Worm (Caenorhabditis elegans) whole organism, mixed stage, embryonic: Measurements from ENCODE around the gene C17F4.11.
"Not testable (repeated sequence)": the region's sequence is repeated elsewhere in the genome, so short reads cannot be mapped to it uniquely, and the experiment has no call there.

Source experiments
- M03D4.4 ChIP-seq: sonication (generic microtip); optimal IDR thresholded peaks from 2 replicates; lab custom pipeline; 2017; ENCODE audit warnings: mild to moderate bottlenecking, missing genetic modification characterization, missing compliant biosample characterization
- bed-3 ChIP-seq: fragments of 200-800 bp; sonication (Bioruptor generic); optimal IDR thresholded peaks from 3 replicates; lab custom pipeline; 2018; ENCODE audit warnings: mild to moderate bottlenecking, missing genetic modification characterization, moderate library complexity, missing compliant biosample characterization
- ceh-39 ChIP-seq: fragments of 150-350 bp; optimal IDR thresholded peaks from 2 replicates; lab custom pipeline; 2014; ENCODE audit warnings: missing biosample characterization, missing genetic modification characterization
- ceh-83 ChIP-seq: fragments of 200-800 bp; sonication (Bioruptor generic); optimal IDR thresholded peaks from 2 replicates; lab custom pipeline; 2018; ENCODE audit warnings: mild to moderate bottlenecking, missing genetic modification characterization, missing compliant biosample characterization
- ces-1 ChIP-seq: fragments of 150-350 bp; optimal IDR thresholded peaks from 2 replicates; lab custom pipeline; 2014; ENCODE audit warnings: missing biosample characterization, missing genetic modification reagents, missing genetic modification characterization
- cnd-1 ChIP-seq: fragments of 200-800 bp; sonication (Bioruptor generic); optimal IDR thresholded peaks from 2 replicates; lab custom pipeline; 2018; ENCODE audit warnings: mild to moderate bottlenecking, missing genetic modification characterization, missing compliant biosample characterization
- drap-1 ChIP-seq: fragments of 200-800 bp; sonication (Bioruptor generic); optimal IDR thresholded peaks from 3 replicates; lab custom pipeline; 2018; ENCODE audit warnings: mild to moderate bottlenecking, missing genetic modification characterization, missing compliant biosample characterization
- elt-1 ChIP-seq: sonication (generic microtip); optimal IDR thresholded peaks from 2 replicates; lab custom pipeline; 2017; ENCODE audit warnings: missing genetic modification characterization, mild to moderate bottlenecking, missing compliant biosample characterization, antibody characterized with exemption, moderate library complexity, borderline replicate concordance; ENCODE audit not compliant: insufficient read depth
- flh-1 ChIP-seq: fragments of 200-800 bp; sonication (Bioruptor generic); optimal IDR thresholded peaks from 2 replicates; lab custom pipeline; 2018; ENCODE audit warnings: mild to moderate bottlenecking, missing genetic modification characterization, moderate library complexity, missing compliant biosample characterization
- ham-2 ChIP-seq: fragments of 200-800 bp; sonication (Bioruptor generic); optimal IDR thresholded peaks from 2 replicates; lab custom pipeline; 2018; ENCODE audit warnings: mild to moderate bottlenecking, missing genetic modification characterization, missing compliant biosample characterization
- hlh-1 ChIP-seq: fragments of 150-350 bp; optimal IDR thresholded peaks from 2 replicates; lab custom pipeline; 2014; ENCODE audit warnings: missing biosample characterization, missing genetic modification reagents, missing genetic modification characterization
- lin-13 ChIP-seq: fragments of 150-350 bp; optimal IDR thresholded peaks from 2 replicates; lab custom pipeline; 2014; ENCODE audit warnings: missing biosample characterization, missing genetic modification characterization
- lin-32 ChIP-seq: fragments of 200-800 bp; sonication (Bioruptor generic); optimal IDR thresholded peaks from 2 replicates; lab custom pipeline; 2018; ENCODE audit warnings: mild to moderate bottlenecking, missing genetic modification characterization, missing compliant biosample characterization
- lsy-2 ChIP-seq: fragments of 150-350 bp; optimal IDR thresholded peaks from 2 replicates; lab custom pipeline; 2014; ENCODE audit warnings: missing biosample characterization, missing genetic modification characterization
- mep-1 ChIP-seq: fragments of 150-350 bp; optimal IDR thresholded peaks from 2 replicates; lab custom pipeline; 2017; ENCODE audit warnings: missing biosample characterization, missing genetic modification reagents, missing genetic modification characterization, inconsistent platforms
- nhr-28 ChIP-seq: fragments of 150-350 bp; optimal IDR thresholded peaks from 2 replicates; lab custom pipeline; 2014; ENCODE audit warnings: missing biosample characterization, missing genetic modification characterization
- nhr-76 ChIP-seq: sonication (generic microtip); optimal IDR thresholded peaks from 2 replicates; lab custom pipeline; 2017; ENCODE audit warnings: missing biosample characterization, missing genetic modification characterization
- sem-2 ChIP-seq: fragments of 200-800 bp; sonication (Bioruptor generic); optimal IDR thresholded peaks from 2 replicates; lab custom pipeline; 2018; ENCODE audit warnings: mild to moderate bottlenecking, missing genetic modification characterization, missing compliant biosample characterization
- snpc-4 ChIP-seq: fragments of 150-350 bp; optimal IDR thresholded peaks from 2 replicates; lab custom pipeline; 2014; ENCODE audit warnings: missing biosample characterization, missing genetic modification characterization
- sptf-1 ChIP-seq: sonication (generic microtip); optimal IDR thresholded peaks from 2 replicates; lab custom pipeline; 2017; ENCODE audit warnings: mild to moderate bottlenecking, missing genetic modification characterization, moderate library complexity, missing compliant biosample characterization
- unc-120 ChIP-seq: sonication (generic microtip); optimal IDR thresholded peaks from 2 replicates; lab custom pipeline; 2017; ENCODE audit warnings: missing genetic modification characterization, missing compliant biosample characterization; ENCODE audit not compliant: poor library complexity, severe bottlenecking
- unc-39 ChIP-seq: fragments of 150-350 bp; optimal IDR thresholded peaks from 2 replicates; lab custom pipeline; 2014; ENCODE audit warnings: missing biosample characterization, missing genetic modification characterization
- zip-8 ChIP-seq: fragments of 150-350 bp; optimal IDR thresholded peaks from 2 replicates; lab custom pipeline; 2014; ENCODE audit warnings: missing biosample characterization, missing genetic modification characterization
- ztf-11 ChIP-seq: fragments of 150-350 bp; optimal IDR thresholded peaks from 2 replicates; lab custom pipeline; 2014; ENCODE audit warnings: missing biosample characterization, missing genetic modification characterization

C17F4.11 gene

ce11 chrII:3237038-3237521, at the start of gene C17F4.11, which contains the start of gene srz-67:
C17F4.11 (plus strand) TSS chrII:3237471.
srz-67 (minus strand) TSS chrII:3237138.
- TF ChIP-seq hlh-1 (no peak), lsy-2 (tag; lab: Kevin White, UChicago) (no peak), flh-1 (GFP tag; lab: Kevin White, UChicago) (no peak), nhr-76 (tag; lab: Kevin White, UChicago) (no peak), bed-3 (GFP tag; lab: Kevin White, UChicago) (no peak), drap-1 (GFP tag; lab: Kevin White, UChicago) (no peak), ztf-11 (no peak), sptf-1 (no peak), ceh-83 (GFP tag; lab: Kevin White, UChicago) (no peak), mep-1 (tag; lab: Kevin White, UChicago) (no peak), cnd-1 (no peak), sem-2 (GFP tag; lab: Kevin White, UChicago) (no peak)

- TF ChIP-seq bed-3 (GFP tag; lab: Kevin White, UChicago); cnd-1; lsy-2 (tag; lab: Kevin White, UChicago): not testable (repeated sequence)
- TF ChIP-seq, all 35 proteins: peak for 0; not testable (repeated sequence) for 35
These were observed 48.2 kb upstream of the C17F4.11 start, which contains the start of gene Y27F2A.11 for ce11 chrII:3189038-3189437. Y27F2A.11 (plus strand) TSS chrII:3189338.

ce11 chrII:3191544-3191943, 45.7 kb upstream of the C17F4.11 start, which contains the start of gene Y27F2A.9:
Y27F2A.9 (minus strand) TSS chrII:3191644.
- not testable (repeated sequence) for TF ChIP-seq snpc-4; drap-1 (GFP tag; lab: Kevin White, UChicago); elt-1 (tag; lab: Kevin White, UChicago)

- TF ChIP-seq ceh-83 (GFP tag; lab: Kevin White, UChicago), result no peak
- no peak for TF ChIP-seq sptf-1
- no peak for TF ChIP-seq M03D4.4
- TF ChIP-seq elt-1 (tag; lab: Kevin White, UChicago), result no peak
- TF ChIP-seq mep-1 (tag; lab: Kevin White, UChicago), result no peak
- no peak for TF ChIP-seq ceh-39 (tag; lab: Kevin White, UChicago)
- no peak for TF ChIP-seq unc-120 (tag; lab: Kevin White, UChicago)
- TF ChIP-seq lsy-2 (tag; lab: Kevin White, UChicago), result no peak
- no peak for TF ChIP-seq nhr-28 (tag; lab: Kevin White, UChicago)
- TF ChIP-seq zip-8 (tag; lab: Kevin White, UChicago), result no peak
- no peak for TF ChIP-seq ham-2 (GFP tag; lab: Kevin White, UChicago)
- TF ChIP-seq ces-1 (GFP tag; lab: Kevin White, UChicago), result no peak
These were observed 41.5 kb upstream of the C17F4.11 start for ce11 chrII:3195739-3196138.

ce11 chrII:3196966-3197365, 40.3 kb upstream of the C17F4.11 start, which contains the start of gene gcy-15:
gcy-15 (minus strand) TSS chrII:3197066.
- no peak for TF ChIP-seq lin-32
- no peak for TF ChIP-seq elt-1 (tag; lab: Kevin White, UChicago)
- TF ChIP-seq mep-1 (tag; lab: Kevin White, UChicago), result no peak
- TF ChIP-seq zip-8 (tag; lab: Kevin White, UChicago), result no peak
- no peak for TF ChIP-seq ceh-39 (tag; lab: Kevin White, UChicago)

- TF ChIP-seq mep-1 (tag; lab: Kevin White, UChicago), result no peak
- no peak for TF ChIP-seq lsy-2 (tag; lab: Kevin White, UChicago)
- TF ChIP-seq unc-39 (tag; lab: Kevin White, UChicago), result no peak
- no peak for TF ChIP-seq ztf-11
- TF ChIP-seq sptf-1, result no peak
- no peak for TF ChIP-seq elt-1 (tag; lab: Kevin White, UChicago)
- no peak for TF ChIP-seq lin-13
These were observed 38.3 kb upstream of the C17F4.11 start, which contains the start of gene sri-51 for ce11 chrII:3198998-3199397. sri-51 (minus strand) TSS chrII:3199098.

- not testable (repeated sequence) for TF ChIP-seq ham-2 (GFP tag; lab: Kevin White, UChicago); ceh-83 (GFP tag; lab: Kevin White, UChicago); cnd-1
These were observed 36.0 kb upstream of the C17F4.11 start, which contains the start of gene sri-48 for ce11 chrII:3201242-3201641. sri-48 (minus strand) TSS chrII:3201342.
